Worm (Caenorhabditis elegans) whole organism, young adult: ENCODE results near the gene mmcm-1.

Source experiments
- B0261.1 ChIP-seq: sonication (generic microtip); optimal IDR thresholded peaks from 2 replicates; lab custom pipeline; 2016; ENCODE audit warnings: mild to moderate bottlenecking, missing genetic modification characterization, moderate library complexity, missing compliant biosample characterization
- F22D6.2 ChIP-seq: sonication (generic microtip); optimal IDR thresholded peaks from 2 replicates; lab custom pipeline; 2016; ENCODE audit warnings: mild to moderate bottlenecking, missing genetic modification characterization, missing compliant biosample characterization
- F33H1.4 ChIP-seq: fragments of 200-800 bp; sonication (Bioruptor generic); IDR thresholded peaks from 2 replicates; pipeline ENCODE4 v1.3.6; 2022; ENCODE audit warnings: missing genetic modification reagents, missing genetic modification characterization, missing compliant biosample characterization
- F39B2.1 ChIP-seq: fragments of 200-800 bp; sonication (Bioruptor generic); IDR thresholded peaks from 2 replicates; pipeline ENCODE4 v1.3.6; 2022; ENCODE audit warnings: missing genetic modification reagents, missing genetic modification characterization, missing compliant biosample characterization
- cebp-1 ChIP-seq, 2 experiments: fragments of 200-800 bp in 1 of 2; sonication (Bioruptor generic) in 1 of 2; sonication (generic microtip) in 1 of 2; IDR thresholded peaks in 1 of 2; optimal IDR thresholded peaks in 1 of 2; 2 replicates each; pipeline versions ENCODE4 v1.3.6 to Lab custom; 2017 to 2022; ENCODE audit warnings: missing compliant biosample characterization in 2 of 2, missing genetic modification characterization in 2 of 2, mild to moderate bottlenecking in 1 of 2, missing genetic modification reagents in 1 of 2, moderate library complexity in 1 of 2
- ceh-91 ChIP-seq: fragments of 200-800 bp; sonication (Bioruptor generic); IDR thresholded peaks from 2 replicates; pipeline ENCODE4 v1.3.6; 2022; ENCODE audit warnings: missing genetic modification reagents, missing genetic modification characterization, missing compliant biosample characterization
- him-1 ChIP-seq: sonication (generic microtip); optimal IDR thresholded peaks from 2 replicates; lab custom pipeline; 2016; ENCODE audit warnings: missing genotype, missing genetic modification reagents, missing genetic modification characterization, missing compliant biosample characterization
- lin-35 ChIP-seq, 3 experiments: fragments of 150-350 bp in 2 of 3; sonication (generic microtip) in 1 of 3; optimal IDR thresholded peaks; 2 replicates each; lab custom pipeline; 2014 to 2018; ENCODE audit warnings: missing biosample characterization in 3 of 3, missing genetic modification characterization in 3 of 3, missing genetic modification reagents in 3 of 3
- lir-1 ChIP-seq: fragments of 200-800 bp; sonication (Bioruptor generic); conservative IDR thresholded peaks from 2 replicates; pipeline ENCODE4 v1.3.6; 2022; ENCODE audit warnings: missing genetic modification reagents, missing genetic modification characterization, missing compliant biosample characterization
- madf-3 ChIP-seq: fragments of 200-800 bp; sonication (Bioruptor generic); IDR thresholded peaks from 2 replicates; pipeline ENCODE4 v1.3.6; 2022; ENCODE audit warnings: missing genetic modification reagents, missing genetic modification characterization, missing compliant biosample characterization
- madf-8 ChIP-seq: fragments of 200-800 bp; sonication (Bioruptor generic); conservative IDR thresholded peaks from 2 replicates; pipeline ENCODE4 v1.3.6; 2022; ENCODE audit warnings: missing genetic modification reagents, missing genetic modification characterization, missing compliant biosample characterization
- snpc-4 ChIP-seq, 5 experiments: fragments of 150-350 bp in 1 of 5; sonication (generic microtip) in 4 of 5; optimal IDR thresholded peaks; 2 replicates each; lab custom pipeline; 2014 to 2018; ENCODE audit warnings: missing genetic modification characterization in 5 of 5, missing biosample characterization in 3 of 5, antibody characterized with exemption in 2 of 5, mild to moderate bottlenecking in 2 of 5, missing compliant biosample characterization in 2 of 5, missing genotype in 2 of 5, moderate library complexity in 2 of 5, missing genetic modification reagents in 1 of 5
- unc-130 ChIP-seq: sonication (generic microtip); optimal IDR thresholded peaks from 2 replicates; lab custom pipeline; 2016; ENCODE audit warnings: missing genetic modification reagents, missing genetic modification characterization, missing compliant biosample characterization

DNA sequence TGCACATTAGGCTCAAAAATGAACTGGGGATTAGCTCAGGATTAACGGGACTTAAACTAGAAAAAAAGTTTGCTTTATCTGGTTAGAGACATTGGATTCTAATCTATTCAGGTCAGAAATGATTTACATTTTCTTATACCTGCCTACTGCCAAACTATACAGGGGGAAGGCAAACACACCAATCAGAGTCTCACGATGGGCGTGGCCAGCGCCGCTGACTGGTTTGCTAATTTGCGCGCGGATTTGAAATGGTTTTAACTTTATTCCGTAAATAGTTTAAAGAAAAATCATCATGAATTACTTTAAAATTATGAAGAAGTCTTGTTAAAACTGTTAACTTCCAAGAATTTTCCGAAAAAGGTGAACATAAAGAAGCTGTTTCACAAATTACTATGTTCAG lies 9.1 kb downstream of the mmcm-1 start:
- no peak for TF ChIP-seq him-1 (tag; lab: Kevin White, UChicago)
- no peak for TF ChIP-seq F33H1.4 (GFP tag; lab: Robert Waterston, UW)
- no peak for TF ChIP-seq madf-8 (GFP tag; lab: Robert Waterston, UW)
- no peak for TF ChIP-seq ceh-91 (GFP tag; lab: Robert Waterston, UW)
- TF ChIP-seq madf-3, result no peak
- TF ChIP-seq F39B2.1 (GFP tag; lab: Robert Waterston, UW), result no peak
- TF ChIP-seq cebp-1 (GFP tag; IDR thresholded peaks at IDR 0.05; lab: Robert Waterston, UW), result no peak
- TF ChIP-seq cebp-1 (tag; optimal IDR thresholded peaks at IDR 0.05; lab: Kevin White, UChicago), result no peak
- TF ChIP-seq unc-130 (GFP tag; lab: Kevin White, UChicago), result no peak
- TF ChIP-seq F22D6.2, result no peak
- TF ChIP-seq snpc-4 (GFP tag; optimal IDR thresholded peaks at IDR 0.05; lab: Kevin White, UChicago), result no peak
- TF ChIP-seq snpc-4 (tag; optimal IDR thresholded peaks at IDR 0.05; lab: Kevin White, UChicago), result no peak
- TF ChIP-seq lir-1 (GFP tag; lab: Robert Waterston, UW), result no peak
- TF ChIP-seq B0261.1, result no peak
- TF ChIP-seq lin-35 (GFP tag; optimal IDR thresholded peaks at IDR 0.05; lab: Kevin White, UChicago), result no peak
